Fruit fly (Drosophila melanogaster) whole organism, wandering third instar larva: ENCODE data around the gene CG12182.

Experiments used
- Abd-B ChIP-seq: fragments of >200 bp; optimal IDR thresholded peaks from 2 replicates; lab custom pipeline; 2017; ENCODE audit warnings: missing biosample characterization, missing genetic modification characterization
- CG32264 ChIP-seq: fragments of 200-800 bp; sonication (Bioruptor generic); optimal IDR thresholded peaks from 2 replicates; lab custom pipeline; 2016; ENCODE audit warnings: missing biosample characterization, missing genetic modification characterization
- CG9705 ChIP-seq: fragments of 200-800 bp; sonication (Bioruptor generic); optimal IDR thresholded peaks from 2 replicates; lab custom pipeline; 2018; ENCODE audit warnings: missing biosample characterization, mild to moderate bottlenecking, missing genetic modification characterization
- CrebA ChIP-seq: fragments of 200-800 bp; sonication (Bioruptor generic); optimal IDR thresholded peaks from 2 replicates; lab custom pipeline; 2016; ENCODE audit warnings: missing biosample characterization, mild to moderate bottlenecking, missing genetic modification characterization, borderline replicate concordance
- Dfd ChIP-seq: fragments of >200 bp; optimal IDR thresholded peaks from 2 replicates; lab custom pipeline; 2017; ENCODE audit warnings: missing biosample characterization, missing genetic modification characterization
- Dif ChIP-seq: fragments of 200-275, 200-300 bp; sonication (Bioruptor generic); optimal IDR thresholded peaks from 2 replicates; lab custom pipeline; 2018; ENCODE audit warnings: missing biosample characterization, missing genetic modification characterization; ENCODE audit not compliant: partially characterized antibody
- GATAd ChIP-seq: sonication (Bioruptor generic); optimal IDR thresholded peaks from 2 replicates; lab custom pipeline; 2016; ENCODE audit warnings: missing biosample characterization, missing genetic modification characterization
- HLH106 ChIP-seq: fragments of 200-800 bp; optimal IDR thresholded peaks from 3 replicates; lab custom pipeline; 2019; ENCODE audit warnings: missing biosample characterization, mild to moderate bottlenecking, missing genetic modification characterization, moderate library complexity
- Hnf4 ChIP-seq: fragments of 200-800 bp; sonication (Bioruptor generic); optimal IDR thresholded peaks from 2 replicates; lab custom pipeline; 2016; ENCODE audit warnings: missing biosample characterization, mild to moderate bottlenecking, missing genetic modification characterization
- Hr78 ChIP-seq: fragments of >200 bp; optimal IDR thresholded peaks from 2 replicates; lab custom pipeline; 2017; ENCODE audit warnings: missing biosample characterization, missing genetic modification characterization
- Hr83 ChIP-seq: fragments of 200-300 bp; sonication (Bioruptor generic); optimal IDR thresholded peaks from 2 replicates; lab custom pipeline; 2016; ENCODE audit warnings: missing biosample characterization, mild to moderate bottlenecking, missing genetic modification characterization, moderate library complexity; ENCODE audit not compliant: poor library complexity, severe bottlenecking
- Jra ChIP-seq: sonication (Bioruptor generic); optimal IDR thresholded peaks from 2 replicates; lab custom pipeline; 2016; ENCODE audit warnings: missing biosample characterization, missing genetic modification characterization
- Mio ChIP-seq: sonication (Bioruptor generic); optimal IDR thresholded peaks from 2 replicates; lab custom pipeline; 2016; ENCODE audit warnings: missing biosample characterization, missing genetic modification characterization
- N ChIP-seq: fragments of >200 bp; optimal IDR thresholded peaks from 2 replicates; lab custom pipeline; 2018; ENCODE audit warnings: missing biosample characterization, missing external identifiers, missing genetic modification characterization
- OdsH ChIP-seq: fragments of 200-800 bp; sonication (Bioruptor generic); optimal IDR thresholded peaks from 2 replicates; lab custom pipeline; 2016; ENCODE audit warnings: missing biosample characterization, mild to moderate bottlenecking, missing genetic modification characterization
- Rel ChIP-seq, 2 experiments: fragments of 200-800 bp; sonication (Bioruptor generic) in 1 of 2; optimal IDR thresholded peaks; 2 replicates in 1 of 2; 3 replicates in 1 of 2; lab custom pipeline; 2016 to 2019; ENCODE audit warnings: mild to moderate bottlenecking in 2 of 2, missing biosample characterization in 2 of 2, missing genetic modification characterization in 2 of 2, moderate library complexity in 1 of 2
- Sp1 ChIP-seq: fragments of 200-800 bp; sonication (Bioruptor generic); optimal IDR thresholded peaks from 3 replicates; lab custom pipeline; 2019; ENCODE audit warnings: missing biosample characterization, mild to moderate bottlenecking, missing genetic modification characterization, moderate library complexity
- Vsx2 ChIP-seq: fragments of 200-300, 225-300 bp; sonication (Bioruptor generic); optimal IDR thresholded peaks from 2 replicates; lab custom pipeline; 2018; ENCODE audit warnings: missing biosample characterization, missing genetic modification characterization; ENCODE audit not compliant: partially characterized antibody
- br ChIP-seq: fragments of 200-800 bp; sonication (Bioruptor generic); optimal IDR thresholded peaks from 2 replicates; lab custom pipeline; 2016; ENCODE audit warnings: missing biosample characterization, missing genetic modification characterization
- brk ChIP-seq: fragments of 200-800 bp; sonication (Bioruptor generic); optimal IDR thresholded peaks from 2 replicates; lab custom pipeline; 2016; ENCODE audit warnings: missing biosample characterization, mild to moderate bottlenecking, missing genetic modification characterization
- dl ChIP-seq, 2 experiments: fragments of 175-275, 200-275 bp in 1 of 2; fragments of 200-275 bp in 1 of 2; sonication (Bioruptor generic); optimal IDR thresholded peaks; lab custom pipeline; 2018; ENCODE audit warnings: mild to moderate bottlenecking in 2 of 2, missing biosample characterization in 2 of 2, missing genetic modification characterization in 2 of 2, moderate library complexity in 2 of 2; ENCODE audit not compliant: partially characterized antibody in 2 of 2, insufficient read depth in 1 of 2
- dmrt93B ChIP-seq: fragments of 200-800 bp; sonication (Bioruptor generic); optimal IDR thresholded peaks from 2 replicates; lab custom pipeline; 2018; ENCODE audit warnings: missing biosample characterization, mild to moderate bottlenecking, missing genetic modification characterization
- dsf ChIP-seq: sonication (Bioruptor generic); optimal IDR thresholded peaks from 2 replicates; lab custom pipeline; 2016; ENCODE audit warnings: missing biosample characterization, missing genetic modification characterization, borderline replicate concordance
- ey ChIP-seq: fragments of 200-800 bp; sonication (Bioruptor generic); optimal IDR thresholded peaks from 2 replicates; lab custom pipeline; 2016; ENCODE audit warnings: missing biosample characterization, missing genetic modification characterization
- foxo ChIP-seq, 2 experiments: fragments of 200-800 bp; sonication (Bioruptor generic); optimal IDR thresholded peaks; 2 replicates in 1 of 2; 3 replicates in 1 of 2; lab custom pipeline; 2016 to 2017; ENCODE audit warnings: missing biosample characterization in 2 of 2, missing genetic modification characterization in 2 of 2
- fru ChIP-seq: fragments of 200-800 bp; sonication (Bioruptor generic); optimal IDR thresholded peaks from 3 replicates; lab custom pipeline; 2016; ENCODE audit warnings: missing biosample characterization, mild to moderate bottlenecking, missing genetic modification characterization
- h ChIP-seq: fragments of 200-800 bp; sonication (Bioruptor generic); optimal IDR thresholded peaks from 3 replicates; lab custom pipeline; 2016; ENCODE audit warnings: missing biosample characterization, mild to moderate bottlenecking, missing genetic modification characterization
- jim ChIP-seq: fragments of 175-275, 200-325 bp; sonication (Bioruptor generic); optimal IDR thresholded peaks from 2 replicates; lab custom pipeline; 2016; ENCODE audit warnings: missing biosample characterization, mild to moderate bottlenecking, missing genetic modification characterization
- lola ChIP-seq: fragments of >200 bp; optimal IDR thresholded peaks from 2 replicates; lab custom pipeline; 2017; ENCODE audit warnings: missing biosample characterization, missing genetic modification characterization
- pan ChIP-seq: fragments of >200 bp; optimal IDR thresholded peaks from 2 replicates; lab custom pipeline; 2017
- psq ChIP-seq: fragments of 200-800 bp; sonication (Bioruptor generic); optimal IDR thresholded peaks from 3 replicates; lab custom pipeline; 2017; ENCODE audit warnings: missing biosample characterization, mild to moderate bottlenecking, missing genetic modification characterization, moderate library complexity
- rgr ChIP-seq: fragments of 200-800 bp; sonication (Bioruptor generic); optimal IDR thresholded peaks from 3 replicates; lab custom pipeline; 2016; ENCODE audit warnings: missing biosample characterization, mild to moderate bottlenecking, missing genetic modification characterization
- sage ChIP-seq: fragments of 200-800 bp; sonication (Bioruptor generic); optimal IDR thresholded peaks from 2 replicates; lab custom pipeline; 2016; ENCODE audit warnings: missing biosample characterization, mild to moderate bottlenecking, missing genetic modification characterization
- sv ChIP-seq: fragments of 200-800 bp; sonication (Bioruptor generic); optimal IDR thresholded peaks from 3 replicates; lab custom pipeline; 2016; ENCODE audit warnings: missing biosample characterization, missing genetic modification characterization
- tai ChIP-seq: sonication (Bioruptor generic); optimal IDR thresholded peaks from 2 replicates; lab custom pipeline; 2016; ENCODE audit warnings: missing biosample characterization, missing genetic modification characterization
- usp ChIP-seq: fragments of >200 bp; optimal IDR thresholded peaks from 2 replicates; lab custom pipeline; 2017; ENCODE audit warnings: missing biosample characterization, missing genetic modification characterization
- woc ChIP-seq: sonication (Bioruptor generic); optimal IDR thresholded peaks from 2 replicates; lab custom pipeline; 2016; ENCODE audit warnings: missing biosample characterization, mild to moderate bottlenecking, missing genetic modification characterization

CG12182 gene

dm6 chr3L:2643324-2643723 is 43.9 kb upstream of the CG12182 start, which contains the start of gene CG14949:
Gene CG14949, minus strand, starts transcription at chr3L:2643424.
- TF ChIP-seq Jra (GFP tag; lab: Kevin White, UChicago), result no peak
- TF ChIP-seq tai (GFP tag; lab: Kevin White, UChicago), result no peak

- TF ChIP-seq Dfd (GFP tag; lab: Kevin White, UChicago) (no peak), brk (GFP tag; lab: Kevin White, UChicago) (no peak), Jra (GFP tag; lab: Kevin White, UChicago) (no peak), Hr83 (no peak), lola (no peak), Abd-B (GFP tag; lab: Kevin White, UChicago) (no peak), CG9705 (GFP tag; lab: Kevin White, UChicago) (no peak), dmrt93B (GFP tag; lab: Kevin White, UChicago) (no peak), br (GFP tag; lab: Kevin White, UChicago) (no peak), N (GFP tag; lab: Kevin White, UChicago) (peak; percentile 60), rgr (GFP tag; lab: Kevin White, UChicago) (peak; percentile 37), Hnf4 (GFP tag; lab: Kevin White, UChicago) (no peak), Rel (GFP tag; optimal IDR thresholded peaks at IDR 0.05; lab: Kevin White, UChicago) (no peak), Rel (tag; optimal IDR thresholded peaks at IDR 0.05; lab: Kevin White, UChicago) (no peak), jim (peak; percentile 87), CrebA (GFP tag; lab: Kevin White, UChicago) (no peak), GATAd (no peak), sage (GFP tag; lab: Kevin White, UChicago) (peak; percentile 41), h (GFP tag; lab: Kevin White, UChicago) (peak; percentile 4), fru (GFP tag; lab: Kevin White, UChicago) (no peak), ey (no peak), foxo (GFP tag; optimal IDR thresholded peaks at IDR 0.05; lab: Kevin White, UChicago) (peak in 1 of 2 experiments; percentile 30), dsf (no peak), Mio (GFP tag; lab: Kevin White, UChicago) (no peak), Dif (GFP tag; lab: Kevin White, UChicago) (no peak), Hr78 (GFP tag; lab: Kevin White, UChicago) (no peak), Sp1 (no peak), CG32264 (GFP tag; lab: Kevin White, UChicago) (no peak), Vsx2 (no peak), HLH106 (tag; lab: Kevin White, UChicago) (no peak), OdsH (no peak), tai (GFP tag; lab: Kevin White, UChicago) (no peak)
Observed at dm6 chr3L:2636023-2636968, 36.9 kb upstream of the CG12182 start.

- TF ChIP-seq HLH106 (tag; lab: Kevin White, UChicago) (peak; percentile 72), Dif (GFP tag; lab: Kevin White, UChicago) (peak; percentile 72), CrebA (GFP tag; lab: Kevin White, UChicago) (no peak), Abd-B (GFP tag; lab: Kevin White, UChicago) (no peak), sv (GFP tag; lab: Kevin White, UChicago) (peak; percentile 75), Rel (GFP tag; optimal IDR thresholded peaks at IDR 0.05; lab: Kevin White, UChicago) (peak; percentile 68), Rel (tag; optimal IDR thresholded peaks at IDR 0.05; lab: Kevin White, UChicago) (peak; percentile 11), OdsH (peak; percentile 75), dl (GFP tag; optimal IDR thresholded peaks at IDR 0.05; lab: Kevin White, UChicago; ENCODE audit: insufficient read depth in 1 of 2, partially characterized antibody in 2 of 2) (no peak), rgr (GFP tag; lab: Kevin White, UChicago) (peak; percentile 93), ey (peak; percentile 64), Hnf4 (GFP tag; lab: Kevin White, UChicago) (peak; percentile 76), woc (GFP tag; lab: Kevin White, UChicago) (peak; percentile 44), foxo (GFP tag; optimal IDR thresholded peaks at IDR 0.05; lab: Kevin White, UChicago) (peak; percentile 66 to 74), dmrt93B (GFP tag; lab: Kevin White, UChicago) (peak; percentile 83), Jra (GFP tag; lab: Kevin White, UChicago) (peak; percentile 26), Hr78 (GFP tag; lab: Kevin White, UChicago) (no peak), CG9705 (GFP tag; lab: Kevin White, UChicago) (peak; percentile 86), N (GFP tag; lab: Kevin White, UChicago) (peak; percentile 38), psq (GFP tag; lab: Kevin White, UChicago) (peak; percentile 99), sage (GFP tag; lab: Kevin White, UChicago) (peak; percentile 35), h (GFP tag; lab: Kevin White, UChicago) (peak; percentile 88), dsf (no peak), pan (no peak), jim (no peak), Hr83 (peak; percentile 78), GATAd (no peak), fru (GFP tag; lab: Kevin White, UChicago) (peak; percentile 80), Sp1 (peak; percentile 85), usp (no peak), lola (no peak), br (GFP tag; lab: Kevin White, UChicago) (peak; percentile 89)
Observed at dm6 chr3L:2634929-2635799, 35.8 kb upstream of the CG12182 start.
